Fruit fly (Drosophila melanogaster) whole organism, wandering third instar larva: ENCODE measurements around the gene ssx.

ENCODE experiments used
- Dfd ChIP-seq: fragments of >200 bp; optimal IDR thresholded peaks from 2 replicates; lab custom pipeline; 2017; ENCODE audit warnings: missing biosample characterization, missing genetic modification characterization
- Hr78 ChIP-seq: fragments of >200 bp; optimal IDR thresholded peaks from 2 replicates; lab custom pipeline; 2017; ENCODE audit warnings: missing biosample characterization, missing genetic modification characterization
- OdsH ChIP-seq: fragments of 200-800 bp; sonication (Bioruptor generic); optimal IDR thresholded peaks from 2 replicates; lab custom pipeline; 2016; ENCODE audit warnings: missing biosample characterization, mild to moderate bottlenecking, missing genetic modification characterization
- Vsx2 ChIP-seq: fragments of 200-300, 225-300 bp; sonication (Bioruptor generic); optimal IDR thresholded peaks from 2 replicates; lab custom pipeline; 2018; ENCODE audit warnings: missing biosample characterization, missing genetic modification characterization; ENCODE audit not compliant: partially characterized antibody
- fru ChIP-seq: fragments of 200-800 bp; sonication (Bioruptor generic); optimal IDR thresholded peaks from 3 replicates; lab custom pipeline; 2016; ENCODE audit warnings: missing biosample characterization, mild to moderate bottlenecking, missing genetic modification characterization
- lola ChIP-seq: fragments of >200 bp; optimal IDR thresholded peaks from 2 replicates; lab custom pipeline; 2017; ENCODE audit warnings: missing biosample characterization, missing genetic modification characterization
- tai ChIP-seq: sonication (Bioruptor generic); optimal IDR thresholded peaks from 2 replicates; lab custom pipeline; 2016; ENCODE audit warnings: missing biosample characterization, missing genetic modification characterization
- woc ChIP-seq: sonication (Bioruptor generic); optimal IDR thresholded peaks from 2 replicates; lab custom pipeline; 2016; ENCODE audit warnings: missing biosample characterization, mild to moderate bottlenecking, missing genetic modification characterization

DNA sequence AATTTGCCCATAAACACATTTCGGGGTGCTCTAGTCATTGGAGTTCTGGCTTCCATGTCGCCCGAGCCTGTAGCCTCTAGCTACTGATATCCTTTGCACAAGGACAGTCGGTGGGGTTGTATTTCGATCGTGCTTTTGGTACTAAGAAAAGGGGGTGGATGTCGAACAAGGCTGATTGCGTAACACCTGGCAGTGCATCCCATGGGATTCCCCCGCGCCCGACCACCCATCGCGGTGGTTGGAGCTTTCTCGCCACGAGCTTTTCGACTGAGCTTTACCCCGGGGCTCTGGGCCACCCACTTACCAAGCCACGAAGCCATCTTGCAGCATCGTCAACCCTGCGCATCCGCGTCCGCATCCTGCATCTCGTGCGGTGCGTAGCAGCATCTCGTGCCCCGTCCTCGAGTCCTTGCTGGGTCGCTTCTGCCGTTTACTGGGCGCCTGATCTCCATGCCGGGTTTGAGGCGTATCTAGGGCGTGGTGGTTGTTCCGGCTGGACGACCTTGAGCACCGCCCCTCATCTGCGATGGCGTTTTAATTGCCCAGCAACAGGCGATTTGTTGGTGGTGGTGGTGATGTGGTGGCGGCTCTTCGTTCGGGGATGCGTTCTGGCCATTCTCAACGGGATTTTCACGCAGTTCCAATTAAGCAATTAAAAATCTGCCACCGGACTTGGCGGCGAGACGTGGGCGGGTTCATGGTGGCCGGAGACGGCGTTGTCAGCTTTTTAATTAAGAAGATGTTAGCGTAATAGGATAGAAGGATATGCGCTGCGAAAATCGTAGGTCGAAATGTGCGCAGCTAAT lies 27.5 kb downstream of the ssx start:
- TF ChIP-seq woc (no peak), lola (GFP tag; lab: Kevin White, UChicago) (no peak), Vsx2 (GFP tag; lab: Kevin White, UChicago) (no peak), OdsH (GFP tag; lab: Kevin White, UChicago) (no peak), tai (GFP tag; lab: Kevin White, UChicago) (no peak), fru (GFP tag; lab: Kevin White, UChicago) (no peak), Hr78 (GFP tag; lab: Kevin White, UChicago) (no peak), Dfd (GFP tag; lab: Kevin White, UChicago) (no peak)
